Fruit fly (Drosophila melanogaster): ENCODE data around the gene Rpt4.

DNA sequence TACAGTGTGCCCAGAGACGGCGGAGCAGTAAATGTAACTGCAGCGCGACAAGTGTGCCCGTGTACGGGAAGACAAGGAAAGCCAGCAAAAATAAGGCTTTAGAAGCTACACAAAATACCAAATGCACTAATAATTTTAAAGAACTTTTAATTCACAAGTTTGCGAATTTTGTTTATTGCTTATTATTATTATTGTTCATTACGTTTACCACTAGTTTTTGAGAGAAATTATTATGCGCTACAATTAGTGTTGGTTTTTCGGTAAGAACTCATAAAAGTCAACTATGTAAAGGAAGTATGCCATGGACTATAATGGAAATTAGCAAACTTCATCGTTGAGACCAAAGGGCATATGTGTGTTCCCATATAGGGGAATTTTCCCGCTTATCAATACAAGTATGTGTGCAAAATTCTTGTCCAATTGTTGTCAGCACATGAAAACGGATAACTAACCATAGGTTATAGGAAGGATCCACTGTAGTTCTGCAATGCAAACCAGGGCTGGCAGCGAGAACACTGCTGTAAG, 23.8 kb downstream of the Rpt4 start, which contains the start of gene schlank:
- TF ChIP-seq psq (optimal IDR thresholded peaks at IDR 0.05) (no peak), CG8478 (optimal IDR thresholded peaks at IDR 0.05) (no peak), Dll (optimal IDR thresholded peaks at IDR 0.05) (no peak), usp (GFP tag; optimal IDR thresholded peaks at IDR 0.05) (no peak), pan (optimal IDR thresholded peaks at IDR 0.05) (no peak)

Measured in whole organism.